Fruit fly (Drosophila melanogaster) whole organism, embryonic: ENCODE results near the gene Ser12.
A peak's percentile ranks its signal among the peaks of the same experiment; 100 is the strongest.

Experiments
- Abd-B ChIP-seq: fragments of 200-800 bp; sonication (Bioruptor generic); optimal IDR thresholded peaks from 2 replicates; lab custom pipeline; 2018; ENCODE audit warnings: missing biosample characterization, mild to moderate bottlenecking, missing genetic modification characterization, moderate library complexity
- Aef1 ChIP-seq: fragments of 200-800 bp; sonication (Bioruptor generic); IDR thresholded peaks from 3 replicates; pipeline ENCODE4 v1.3.6; 2022; ENCODE audit warnings: missing biosample characterization, missing genetic modification characterization
- Blimp-1 ChIP-seq: fragments of 200-800 bp; sonication (Bioruptor generic); optimal IDR thresholded peaks from 3 replicates; lab custom pipeline; 2018; ENCODE audit warnings: missing biosample characterization, missing genetic modification characterization, mild to moderate bottlenecking, moderate library complexity, missing genetic modification reagents
- BtbVII ChIP-seq: fragments of 200-800 bp; sonication (Bioruptor generic); optimal IDR thresholded peaks from 3 replicates; lab custom pipeline; 2017; ENCODE audit warnings: missing biosample characterization, mild to moderate bottlenecking, missing genetic modification characterization
- CG15269 ChIP-seq: fragments of 200-800 bp; sonication (Bioruptor generic); optimal IDR thresholded peaks from 2 replicates; lab custom pipeline; 2018; ENCODE audit warnings: missing biosample characterization, mild to moderate bottlenecking, missing genetic modification characterization, moderate library complexity
- CG17186 ChIP-seq: fragments of 200-800 bp; sonication (Bioruptor generic); optimal IDR thresholded peaks from 3 replicates; lab custom pipeline; 2017; ENCODE audit warnings: missing biosample characterization, missing genetic modification reagents, missing genetic modification characterization
- CG18599 ChIP-seq: fragments of 200-800 bp; sonication (Bioruptor generic); optimal IDR thresholded peaks from 3 replicates; lab custom pipeline; 2017; ENCODE audit warnings: missing biosample characterization, missing genetic modification characterization, mild to moderate bottlenecking, moderate library complexity, missing genetic modification reagents
- CG32532 ChIP-seq: fragments of 200-800 bp; sonication (Bioruptor generic); IDR thresholded peaks from 2 replicates; pipeline ENCODE4 v1.3.6; 2022; ENCODE audit warnings: missing biosample characterization, missing genetic modification characterization
- CG33213 ChIP-seq: fragments of 200-800 bp; sonication (Bioruptor generic); optimal IDR thresholded peaks from 3 replicates; lab custom pipeline; 2016; ENCODE audit warnings: missing biosample characterization, missing genetic modification characterization
- CG34224 ChIP-seq: fragments of 200-800 bp; sonication (Bioruptor generic); IDR thresholded peaks from 3 replicates; pipeline ENCODE4 v1.3.6; 2022; ENCODE audit warnings: missing biosample characterization, missing genetic modification characterization; ENCODE audit not compliant: partially characterized antibody
- CG4360 ChIP-seq: fragments of 200-800 bp; sonication (Bioruptor generic); IDR thresholded peaks from 2 replicates; pipeline ENCODE4 v1.3.6; 2022; ENCODE audit warnings: missing biosample characterization, missing genetic modification characterization
- CG4730 ChIP-seq: fragments of 200-800 bp; sonication (Bioruptor generic); IDR thresholded peaks from 2 replicates; pipeline ENCODE4 v1.3.6; 2022; ENCODE audit warnings: missing biosample characterization, missing genetic modification characterization
- CG6254 ChIP-seq: fragments of 200-800 bp; sonication (Bioruptor generic); optimal IDR thresholded peaks from 3 replicates; lab custom pipeline; 2017; ENCODE audit warnings: mild to moderate bottlenecking, missing biosample characterization, missing genetic modification reagents, missing genetic modification characterization
- CG7963 ChIP-seq: fragments of 200-800 bp; sonication (Bioruptor generic); IDR thresholded peaks from 3 replicates; pipeline ENCODE4 v1.3.6; 2022; ENCODE audit warnings: missing biosample characterization, missing genetic modification characterization; ENCODE audit not compliant: partially characterized antibody
- CG9932 ChIP-seq: fragments of 200-800 bp; sonication (Bioruptor generic); IDR thresholded peaks from 2 replicates; pipeline ENCODE4 v1.3.6; 2022; ENCODE audit warnings: missing biosample characterization, missing genetic modification characterization
- Deaf1 ChIP-seq: fragments of 200-800 bp; optimal IDR thresholded peaks from 3 replicates; lab custom pipeline; 2019; ENCODE audit warnings: missing biosample characterization, mild to moderate bottlenecking, missing genetic modification characterization, moderate library complexity
- Dref ChIP-seq: fragments of 200-800 bp; sonication (Bioruptor generic); IDR thresholded peaks from 2 replicates; pipeline ENCODE4 v1.3.6; 2022; ENCODE audit warnings: missing biosample characterization, missing genetic modification characterization
- Fer2 ChIP-seq: fragments of 200-800 bp; sonication (Bioruptor generic); optimal IDR thresholded peaks from 2 replicates; lab custom pipeline; 2018; ENCODE audit warnings: missing biosample characterization, mild to moderate bottlenecking, missing genetic modification characterization, moderate library complexity
- Lhr ChIP-seq: fragments of 200-800 bp; sonication (Bioruptor generic); optimal IDR thresholded peaks from 3 replicates; lab custom pipeline; 2017; ENCODE audit warnings: mild to moderate bottlenecking, missing biosample characterization, missing genetic modification reagents, missing genetic modification characterization
- Pdp1 ChIP-seq, 2 experiments: fragments of 200-800 bp; sonication (Bioruptor generic); optimal IDR thresholded peaks; 3 replicates each; lab custom pipeline; 2016; ENCODE audit warnings: missing biosample characterization in 2 of 2, missing genetic modification characterization in 2 of 2, mild to moderate bottlenecking in 1 of 2, moderate library complexity in 1 of 2
- Rx ChIP-seq: fragments of 200-800 bp; sonication (Bioruptor generic); IDR thresholded peaks from 2 replicates; pipeline ENCODE4 v1.3.6; 2022; ENCODE audit warnings: missing biosample characterization, missing genetic modification characterization
- Scr ChIP-seq: fragments of 200-800 bp; sonication (Bioruptor generic); IDR thresholded peaks from 2 replicates; pipeline ENCODE4 v1.3.6; 2022; ENCODE audit warnings: missing biosample characterization, missing genetic modification characterization; ENCODE audit not compliant: partially characterized antibody
- Ssrp ChIP-seq: fragments of 200-800 bp; sonication (Bioruptor generic); optimal IDR thresholded peaks from 2 replicates; lab custom pipeline; 2018; ENCODE audit warnings: missing biosample characterization, mild to moderate bottlenecking, missing genetic modification characterization, moderate library complexity
- abd-A ChIP-seq: fragments of 200-800 bp; sonication (Bioruptor generic); optimal IDR thresholded peaks from 3 replicates; lab custom pipeline; 2019; ENCODE audit warnings: missing biosample characterization, mild to moderate bottlenecking, missing genetic modification characterization, moderate library complexity
- amos ChIP-seq: fragments of 200-800 bp; sonication (Bioruptor generic); IDR thresholded peaks from 2 replicates; pipeline ENCODE4 v1.3.6; 2022; ENCODE audit warnings: missing biosample characterization, missing genetic modification characterization; ENCODE audit not compliant: partially characterized antibody
- bsh ChIP-seq, 2 experiments: fragments of 200-800 bp; sonication (Bioruptor generic); optimal IDR thresholded peaks; 2 replicates each; lab custom pipeline; 2017 to 2018; ENCODE audit warnings: mild to moderate bottlenecking in 2 of 2, missing biosample characterization in 2 of 2, missing genetic modification characterization in 2 of 2, moderate library complexity in 1 of 2
- btn ChIP-seq: fragments of 200-800 bp; sonication (Bioruptor generic); optimal IDR thresholded peaks from 2 replicates; lab custom pipeline; 2016; ENCODE audit warnings: missing biosample characterization, missing genetic modification characterization
- cg ChIP-seq: fragments of 200-800 bp; sonication (Bioruptor generic); optimal IDR thresholded peaks from 3 replicates; lab custom pipeline; 2019; ENCODE audit warnings: missing biosample characterization, mild to moderate bottlenecking, missing genetic modification characterization, moderate library complexity
- chm ChIP-seq: fragments of 200-800 bp; sonication (Bioruptor generic); IDR thresholded peaks from 2 replicates; pipeline ENCODE4 v1.3.6; 2022; ENCODE audit warnings: missing biosample characterization, missing genetic modification characterization
- dysf ChIP-seq: fragments of 200-800 bp; sonication (Bioruptor generic); IDR thresholded peaks from 3 replicates; pipeline ENCODE4 v1.3.6; 2022; ENCODE audit warnings: missing biosample characterization, missing genetic modification characterization
- en ChIP-seq: fragments of 200-800 bp; sonication (Bioruptor generic); optimal IDR thresholded peaks from 2 replicates; lab custom pipeline; 2016; ENCODE audit warnings: missing biosample characterization, missing genetic modification characterization
- fd3F ChIP-seq: fragments of 200-800 bp; sonication (Bioruptor generic); optimal IDR thresholded peaks from 2 replicates; lab custom pipeline; 2018; ENCODE audit warnings: missing biosample characterization, mild to moderate bottlenecking, missing genetic modification characterization, moderate library complexity
- grau ChIP-seq: fragments of 200-800 bp; optimal IDR thresholded peaks from 3 replicates; lab custom pipeline; 2019; ENCODE audit warnings: missing biosample characterization, mild to moderate bottlenecking, missing genetic modification characterization, moderate library complexity
- hkb ChIP-seq, 2 experiments: fragments of 200-800 bp in 1 of 2; fragments of >200 bp in 1 of 2; sonication (Bioruptor generic) in 1 of 2; IDR thresholded peaks in 1 of 2; optimal IDR thresholded peaks in 1 of 2; 2 replicates each; pipeline versions ENCODE4 v1.3.6 to Lab custom; 2017 to 2022; ENCODE audit warnings: missing biosample characterization in 1 of 2, missing genetic modification characterization in 1 of 2
- lbe ChIP-seq: fragments of 200-800 bp; sonication (Bioruptor generic); optimal IDR thresholded peaks from 2 replicates; lab custom pipeline; 2016; ENCODE audit warnings: missing biosample characterization, mild to moderate bottlenecking, missing genetic modification characterization
- lmd ChIP-seq: fragments of 200-800 bp; sonication (Bioruptor generic); IDR thresholded peaks from 2 replicates; pipeline ENCODE4 v1.3.6; 2022; ENCODE audit warnings: missing biosample characterization, missing genetic modification characterization
- mirr ChIP-seq: fragments of 200-800 bp; sonication (Bioruptor generic); optimal IDR thresholded peaks from 3 replicates; lab custom pipeline; 2018; ENCODE audit warnings: missing biosample characterization, mild to moderate bottlenecking, missing genetic modification characterization
- nau ChIP-seq: fragments of 200-800 bp; sonication (Bioruptor generic); optimal IDR thresholded peaks from 3 replicates; lab custom pipeline; 2017; ENCODE audit warnings: missing biosample characterization, mild to moderate bottlenecking, missing genetic modification characterization, missing genetic modification reagents
- psq ChIP-seq: fragments of 200-800 bp; sonication (Bioruptor generic); optimal IDR thresholded peaks from 2 replicates; lab custom pipeline; 2017; ENCODE audit warnings: missing biosample characterization, missing genetic modification characterization
- rib ChIP-seq: fragments of 200-800 bp; sonication (Bioruptor generic); IDR thresholded peaks from 2 replicates; pipeline ENCODE4 v1.3.6; 2022; ENCODE audit warnings: missing biosample characterization, missing genetic modification characterization
- run ChIP-seq: fragments of 200-800 bp; sonication (Bioruptor generic); optimal IDR thresholded peaks from 3 replicates; lab custom pipeline; 2018; ENCODE audit warnings: missing biosample characterization, mild to moderate bottlenecking, missing genetic modification characterization
- sd ChIP-seq: fragments of 200-800 bp; sonication (Bioruptor generic); optimal IDR thresholded peaks from 3 replicates; lab custom pipeline; 2018; ENCODE audit warnings: missing biosample characterization, mild to moderate bottlenecking, missing genetic modification characterization, moderate library complexity
- seq ChIP-seq: fragments of 200-800 bp; sonication (Bioruptor generic); IDR thresholded peaks from 2 replicates; pipeline ENCODE4 v1.3.6; 2022; ENCODE audit warnings: missing biosample characterization, missing genetic modification characterization
- sob ChIP-seq: fragments of 200-800 bp; sonication (Bioruptor generic); IDR thresholded peaks from 2 replicates; pipeline ENCODE4 v1.3.6; 2022; ENCODE audit warnings: missing biosample characterization, missing genetic modification characterization
- unc-4 ChIP-seq: fragments of 200-800 bp; sonication (Bioruptor generic); IDR thresholded peaks from 2 replicates; pipeline ENCODE4 v1.3.6; 2022; ENCODE audit warnings: missing biosample characterization, missing genetic modification characterization; ENCODE audit not compliant: partially characterized antibody
- z ChIP-seq: fragments of 200-800 bp; sonication (Bioruptor generic); IDR thresholded peaks from 3 replicates; pipeline ENCODE4 v1.3.6; 2022; ENCODE audit warnings: missing biosample characterization, missing genetic modification characterization

Gene Ser12

DNA sequence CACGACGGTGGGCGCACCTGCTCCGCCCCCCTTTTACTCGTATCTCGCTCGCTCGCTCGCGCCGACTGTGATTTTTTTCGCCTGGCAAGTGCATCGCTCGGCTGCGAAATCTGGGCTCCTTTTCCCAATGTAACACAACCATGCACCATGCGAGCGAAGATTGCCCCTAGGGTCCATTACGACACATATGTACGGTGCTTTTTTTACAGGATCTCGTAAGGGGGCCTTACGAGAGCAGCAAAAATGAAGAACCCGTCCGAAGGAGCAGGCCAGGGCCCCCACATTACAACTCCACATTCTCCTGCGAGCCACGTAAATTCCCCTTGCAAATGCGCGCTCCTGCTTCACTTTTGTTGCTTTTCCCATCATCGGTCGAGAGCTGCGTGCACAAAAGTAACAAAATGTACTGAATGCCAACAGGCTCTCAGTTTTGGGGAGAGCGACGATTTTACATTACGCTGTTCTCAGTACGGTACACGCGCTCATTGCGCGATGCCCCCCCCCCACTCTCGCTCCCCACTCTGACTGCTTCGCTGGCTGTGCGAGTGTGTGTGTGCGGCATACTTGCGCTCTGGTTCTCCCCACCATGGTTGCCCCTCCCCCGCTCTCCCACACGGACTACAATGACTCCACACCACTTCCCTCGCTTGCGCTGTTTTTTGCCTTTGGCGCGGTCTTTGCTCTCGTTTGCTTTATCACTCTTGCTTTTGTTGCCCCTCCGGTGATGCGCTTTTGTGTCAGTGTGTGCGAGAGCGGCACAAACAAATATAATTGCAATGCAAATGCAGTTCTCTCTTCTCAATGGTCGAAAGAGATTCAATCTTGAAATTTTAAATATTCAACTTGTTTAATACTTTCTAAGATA lies 48.0 kb downstream of the Ser12 start (continued):
- TF ChIP-seq CG9932 (GFP tag; lab: Robert Waterston, UW) (no peak), nau (no peak), lmd (GFP tag; lab: Robert Waterston, UW) (no peak), cg (peak; percentile 90), CG15269 (tag; lab: Kevin White, UChicago) (no peak), CG4360 (GFP tag; lab: Robert Waterston, UW) (peak; percentile 36; the same call in 1 of the 2 replicates), Fer2 (no peak), Aef1 (peak; percentile 56; the same call in 2 of the 3 replicates), BtbVII (GFP tag; lab: Kevin White, UChicago) (peak; percentile 12), Deaf1 (tag; lab: Kevin White, UChicago) (peak; percentile 53), mirr (GFP tag; lab: Kevin White, UChicago) (peak; percentile 3), CG32532 (GFP tag; lab: Robert Waterston, UW) (peak; percentile 45; the same call in 1 of the 2 replicates), amos (GFP tag; lab: Robert Waterston, UW) (peak; percentile 12; the same call in 1 of the 2 replicates), hkb (optimal IDR thresholded peaks at IDR 0.05; lab: Kevin White, UChicago) (no peak), hkb (GFP tag; IDR thresholded peaks at IDR 0.05; lab: Robert Waterston, UW) (0 out of 2 replicates have a peak, but pooled peaks have one; percentile 33), CG18599 (peak; percentile 13), CG7963 (GFP tag; lab: Robert Waterston, UW) (0 out of 3 replicates have a peak, but pooled peaks have one; percentile 37), dysf (GFP tag; lab: Robert Waterston, UW) (peak; percentile 13; the same call in 2 of the 3 replicates), sd (tag; lab: Kevin White, UChicago) (peak; percentile 77), fd3F (no peak), sob (GFP tag; lab: Robert Waterston, UW) (peak; percentile 33; the same call in 1 of the 2 replicates), bsh (GFP tag; optimal IDR thresholded peaks at IDR 0.05; lab: Kevin White, UChicago) (peak in 1 of 2 experiments; percentile 27), Scr (GFP tag; lab: Robert Waterston, UW) (0 out of 2 replicates have a peak, but pooled peaks have one; percentile 13), CG33213 (GFP tag; lab: Kevin White, UChicago) (no peak), Pdp1 (GFP tag; optimal IDR thresholded peaks at IDR 0.05; lab: Kevin White, UChicago) (peak in 1 of 2 experiments; percentile 37), unc-4 (GFP tag; lab: Robert Waterston, UW) (peak; percentile 30; the same call in 1 of the 2 replicates), chm (GFP tag; lab: Robert Waterston, UW) (peak; percentile 68; the same call in 1 of the 2 replicates), Rx (no peak), psq (GFP tag; lab: Kevin White, UChicago) (peak; percentile 28), Ssrp (tag; lab: Kevin White, UChicago) (no peak), seq (GFP tag; lab: Robert Waterston, UW) (0 out of 2 replicates have a peak, but pooled peaks have one; percentile 13), Dref (GFP tag; lab: Robert Waterston, UW) (0 out of 2 replicates have a peak, but pooled peaks have one; percentile 29), run (tag; lab: Kevin White, UChicago) (peak; percentile 13), abd-A (tag; lab: Kevin White, UChicago) (peak; percentile 88), Lhr (GFP tag; lab: Kevin White, UChicago) (peak; percentile 16), CG17186 (GFP tag; lab: Kevin White, UChicago) (peak; percentile 19), Blimp-1 (GFP tag; lab: Kevin White, UChicago) (peak; percentile 87), z (GFP tag; lab: Robert Waterston, UW) (peak; percentile 75), en (no peak), btn (GFP tag; lab: Kevin White, UChicago) (peak; percentile 1), rib (GFP tag; lab: Robert Waterston, UW) (peak; percentile 70), CG6254 (GFP tag; lab: Kevin White, UChicago) (peak; percentile 31), Abd-B (peak; percentile 21), CG4730 (GFP tag; lab: Robert Waterston, UW) (no peak), grau (peak; percentile 13), CG34224 (peak; percentile 32; the same call in 1 of the 3 replicates), lbe (GFP tag; lab: Kevin White, UChicago) (peak; percentile 27)
